Fruit fly (Drosophila melanogaster) whole organism, prepupa: ENCODE measurements around the gene obst-I.

Experiments used
- CG10631 ChIP-seq: fragments of 200-800 bp; sonication (Bioruptor generic); optimal IDR thresholded peaks from 2 replicates; lab custom pipeline; 2016; ENCODE audit warnings: missing biosample characterization, missing genetic modification characterization
- CG10669 ChIP-seq: fragments of 200-800 bp; sonication (Bioruptor generic); optimal IDR thresholded peaks from 3 replicates; lab custom pipeline; 2018; ENCODE audit warnings: missing biosample characterization, mild to moderate bottlenecking, missing genetic modification characterization, moderate library complexity
- CG11294 ChIP-seq: fragments of 200-800 bp; sonication (Bioruptor generic); IDR thresholded peaks from 2 replicates; pipeline ENCODE4 v1.3.6; 2022; ENCODE audit warnings: missing biosample characterization, missing genetic modification characterization
- CG11762 ChIP-seq: fragments of 200-800 bp; sonication (Bioruptor generic); optimal IDR thresholded peaks from 3 replicates; lab custom pipeline; 2016; ENCODE audit warnings: missing biosample characterization, missing genetic modification characterization; ENCODE audit not compliant: insufficient read depth
- CG3032 ChIP-seq: fragments of 200-800 bp; optimal IDR thresholded peaks from 2 replicates; lab custom pipeline; 2019; ENCODE audit warnings: missing biosample characterization, mild to moderate bottlenecking, missing genetic modification characterization, moderate library complexity
- CG31627 ChIP-seq: fragments of 200-800 bp; sonication (Bioruptor generic); optimal IDR thresholded peaks from 3 replicates; lab custom pipeline; 2016; ENCODE audit warnings: missing biosample characterization, missing genetic modification characterization
- CG32006 ChIP-seq: fragments of 200-800 bp; sonication (Bioruptor generic); optimal IDR thresholded peaks from 3 replicates; lab custom pipeline; 2017; ENCODE audit warnings: missing biosample characterization, mild to moderate bottlenecking, missing genetic modification characterization
- CG34406 ChIP-seq: fragments of 200-800 bp; sonication (Bioruptor generic); optimal IDR thresholded peaks from 3 replicates; lab custom pipeline; 2016; ENCODE audit warnings: missing biosample characterization, missing genetic modification characterization
- CG3919 ChIP-seq: fragments of 200-800 bp; sonication (Bioruptor generic); optimal IDR thresholded peaks from 3 replicates; lab custom pipeline; 2016; ENCODE audit warnings: missing biosample characterization, missing genetic modification characterization
- CG4318 ChIP-seq: fragments of 200-800 bp; sonication (Bioruptor generic); optimal IDR thresholded peaks from 3 replicates; lab custom pipeline; 2017; ENCODE audit warnings: missing biosample characterization, mild to moderate bottlenecking, missing genetic modification characterization
- CG6163 ChIP-seq: fragments of 200-800 bp; sonication (Bioruptor generic); IDR thresholded peaks from 3 replicates; pipeline ENCODE4 v1.3.6; 2022; ENCODE audit warnings: missing biosample characterization, missing genetic modification characterization
- CG6276 ChIP-seq: fragments of 200-800 bp; sonication (Bioruptor generic); optimal IDR thresholded peaks from 2 replicates; lab custom pipeline; 2017; ENCODE audit warnings: missing biosample characterization, mild to moderate bottlenecking, missing genetic modification characterization
- CG6792 ChIP-seq: fragments of 200-800 bp; sonication (Bioruptor generic); optimal IDR thresholded peaks from 3 replicates; lab custom pipeline; 2016; ENCODE audit warnings: missing biosample characterization, missing genetic modification characterization
- CG6854 ChIP-seq: fragments of 200-800 bp; sonication (Bioruptor generic); optimal IDR thresholded peaks from 2 replicates; lab custom pipeline; 2017; ENCODE audit warnings: missing biosample characterization, mild to moderate bottlenecking, missing genetic modification characterization
- CG8119 ChIP-seq: fragments of 200-800 bp; sonication (Bioruptor generic); IDR thresholded peaks from 3 replicates; pipeline ENCODE4 v1.3.6; 2022; ENCODE audit warnings: missing biosample characterization, missing genetic modification characterization
- CG8319 ChIP-seq: fragments of 200-800 bp; sonication (Bioruptor generic); optimal IDR thresholded peaks from 3 replicates; lab custom pipeline; 2016; ENCODE audit warnings: missing biosample characterization, missing genetic modification characterization
- CG8632 ChIP-seq: fragments of 200-800 bp; sonication (Bioruptor generic); optimal IDR thresholded peaks from 3 replicates; lab custom pipeline; 2016; ENCODE audit warnings: missing biosample characterization, missing genetic modification characterization
- CG9139 ChIP-seq: fragments of 200-800 bp; sonication (Bioruptor generic); optimal IDR thresholded peaks from 3 replicates; lab custom pipeline; 2017; ENCODE audit warnings: missing biosample characterization, mild to moderate bottlenecking, missing genetic modification characterization
- Eip75B ChIP-seq: fragments of 200-800 bp; sonication (Bioruptor generic); optimal IDR thresholded peaks from 3 replicates; lab custom pipeline; 2016; ENCODE audit warnings: missing biosample characterization, missing genetic modification characterization
- Eip78C ChIP-seq: fragments of 200-800 bp; sonication (Bioruptor generic); peaks from one replicate; lab custom pipeline; 2016; ENCODE audit warnings: missing biosample characterization, missing genetic modification characterization
- Eip93F ChIP-seq: fragments of 200-800 bp; sonication (Bioruptor generic); optimal IDR thresholded peaks from 2 replicates; lab custom pipeline; 2016; ENCODE audit warnings: missing biosample characterization, mild to moderate bottlenecking, missing genetic modification characterization
- Ets21C ChIP-seq: fragments of 200-800 bp; sonication (Bioruptor generic); optimal IDR thresholded peaks from 3 replicates; lab custom pipeline; 2016; ENCODE audit warnings: missing biosample characterization, missing genetic modification characterization
- Ets96B ChIP-seq: fragments of 200-800 bp; optimal IDR thresholded peaks from 2 replicates; lab custom pipeline; 2019; ENCODE audit warnings: missing biosample characterization, mild to moderate bottlenecking, missing genetic modification characterization, moderate library complexity
- Gug ChIP-seq: fragments of 200-800 bp; sonication (Bioruptor generic); IDR thresholded peaks from 2 replicates; pipeline ENCODE4 v1.3.6; 2022; ENCODE audit warnings: missing biosample characterization, missing genetic modification characterization
- Hr38 ChIP-seq: sonication (Bioruptor generic); optimal IDR thresholded peaks from 2 replicates; lab custom pipeline; 2016; ENCODE audit warnings: missing biosample characterization, missing genetic modification characterization
- Hr39 ChIP-seq: fragments of 200-800 bp; sonication (Bioruptor generic); optimal IDR thresholded peaks from 2 replicates; lab custom pipeline; 2016; ENCODE audit warnings: missing biosample characterization, missing genetic modification characterization
- Hr4 ChIP-seq: fragments of 200-800 bp; sonication (Bioruptor generic); optimal IDR thresholded peaks from 3 replicates; lab custom pipeline; 2016; ENCODE audit warnings: missing biosample characterization, missing genetic modification characterization
- Lpt ChIP-seq: fragments of 200-800 bp; sonication (Bioruptor generic); optimal IDR thresholded peaks from 3 replicates; lab custom pipeline; 2016; ENCODE audit warnings: missing biosample characterization, missing genetic modification characterization
- Met ChIP-seq: fragments of 200-800 bp; sonication (Bioruptor generic); optimal IDR thresholded peaks from 3 replicates; lab custom pipeline; 2016; ENCODE audit warnings: missing biosample characterization, missing genetic modification characterization
- OdsH ChIP-seq: fragments of 200-800 bp; sonication (Bioruptor generic); optimal IDR thresholded peaks from 3 replicates; lab custom pipeline; 2016; ENCODE audit warnings: missing biosample characterization, missing genetic modification characterization
- Smox ChIP-seq: fragments of 200-800 bp; sonication (Bioruptor generic); optimal IDR thresholded peaks from 3 replicates; lab custom pipeline; 2016; ENCODE audit warnings: missing biosample characterization, missing genetic modification characterization
- Sox102F ChIP-seq: fragments of 200-800 bp; sonication (Bioruptor generic); optimal IDR thresholded peaks from 2 replicates; lab custom pipeline; 2016; ENCODE audit warnings: missing biosample characterization, mild to moderate bottlenecking, missing genetic modification characterization
- Sox15 ChIP-seq: fragments of 200-800 bp; sonication (Bioruptor generic); optimal IDR thresholded peaks from 3 replicates; lab custom pipeline; 2016; ENCODE audit warnings: missing biosample characterization, missing genetic modification characterization
- achi ChIP-seq: fragments of 200-800 bp; sonication (Bioruptor generic); optimal IDR thresholded peaks from 3 replicates; lab custom pipeline; 2016; ENCODE audit warnings: missing biosample characterization, missing genetic modification characterization
- acj6 ChIP-seq: fragments of 200-800 bp; sonication (Bioruptor generic); optimal IDR thresholded peaks from 3 replicates; lab custom pipeline; 2016; ENCODE audit warnings: missing biosample characterization, missing genetic modification characterization
- cyc ChIP-seq: fragments of 200-800 bp; sonication (Bioruptor generic); optimal IDR thresholded peaks from 3 replicates; lab custom pipeline; 2016; ENCODE audit warnings: missing biosample characterization, missing genetic modification characterization
- dac ChIP-seq: fragments of 200-800 bp; sonication (Bioruptor generic); optimal IDR thresholded peaks from 2 replicates; lab custom pipeline; 2017; ENCODE audit warnings: missing biosample characterization, mild to moderate bottlenecking, missing genetic modification characterization
- dsx ChIP-seq: fragments of 200-800 bp; optimal IDR thresholded peaks from 3 replicates; lab custom pipeline; 2019; ENCODE audit warnings: missing biosample characterization, mild to moderate bottlenecking, missing genetic modification characterization, moderate library complexity; ENCODE audit not compliant: poor library complexity, severe bottlenecking
- eg ChIP-seq: fragments of 200-800 bp; sonication (Bioruptor generic); IDR thresholded peaks from 3 replicates; pipeline ENCODE4 v1.3.6; 2022; ENCODE audit warnings: missing biosample characterization, missing genetic modification characterization
- esn ChIP-seq: fragments of 200-800 bp; sonication (Bioruptor generic); optimal IDR thresholded peaks from 2 replicates; lab custom pipeline; 2016; ENCODE audit warnings: missing biosample characterization, mild to moderate bottlenecking, missing genetic modification characterization, moderate library complexity
- fd59A ChIP-seq: fragments of 200-800 bp; sonication (Bioruptor generic); optimal IDR thresholded peaks from 2 replicates; lab custom pipeline; 2017; ENCODE audit warnings: missing biosample characterization, mild to moderate bottlenecking, missing genetic modification characterization, missing genetic modification reagents
- fd85E ChIP-seq: fragments of 200-800 bp; sonication (Bioruptor generic); optimal IDR thresholded peaks from 3 replicates; lab custom pipeline; 2016; ENCODE audit warnings: missing biosample characterization, missing genetic modification characterization
- fkh ChIP-seq: fragments of 200-800 bp; sonication (Bioruptor generic); optimal IDR thresholded peaks from 3 replicates; lab custom pipeline; 2017; ENCODE audit warnings: missing biosample characterization, mild to moderate bottlenecking, missing genetic modification characterization, moderate library complexity
- lz ChIP-seq: fragments of 200-800 bp; sonication (Bioruptor generic); optimal IDR thresholded peaks from 3 replicates; lab custom pipeline; 2016; ENCODE audit warnings: missing biosample characterization, missing genetic modification characterization
- salr ChIP-seq, 2 experiments: fragments of 200-800 bp; sonication (Bioruptor generic); optimal IDR thresholded peaks; 3 replicates each; lab custom pipeline; 2016 to 2018; ENCODE audit warnings: missing biosample characterization in 2 of 2, missing genetic modification characterization in 2 of 2, mild to moderate bottlenecking in 1 of 2
- svp ChIP-seq: fragments of 200-800 bp; sonication (Bioruptor generic); peaks from one replicate; lab custom pipeline; 2016; ENCODE audit warnings: missing biosample characterization, missing genetic modification characterization
- topi ChIP-seq: fragments of 200-800 bp; sonication (Bioruptor generic); optimal IDR thresholded peaks from 3 replicates; lab custom pipeline; 2016; ENCODE audit warnings: missing biosample characterization, missing genetic modification characterization

Gene obst-I

dm6 chr3L:2256422-2257172, 11.1 kb upstream of the obst-I start:
- TF ChIP-seq CG32006 (GFP tag; lab: Kevin White, UChicago) (peak; percentile 46), CG6163 (GFP tag; lab: Robert Waterston, UW) (0 out of 3 replicates have a peak, but pooled peaks have one; percentile 6), Met (no peak), svp (GFP tag; lab: Kevin White, UChicago) (peak; percentile 80), Eip78C (GFP tag; lab: Kevin White, UChicago) (peak; percentile 64), esn (GFP tag; lab: Kevin White, UChicago) (no peak)
- TF ChIP-seq, all 60 proteins: peak for 4

- TF ChIP-seq CG9139 (GFP tag; lab: Kevin White, UChicago) (peak; percentile 97), Sox15 (GFP tag; lab: Kevin White, UChicago) (peak; percentile 98), esn (GFP tag; lab: Kevin White, UChicago) (peak; percentile 99), fd59A (peak; percentile 98), OdsH (peak; percentile 99), CG6792 (peak; percentile 98), Eip75B (GFP tag; lab: Kevin White, UChicago) (peak; percentile 99), CG8119 (GFP tag; lab: Robert Waterston, UW) (peak; percentile 99), CG6276 (GFP tag; lab: Kevin White, UChicago) (peak; percentile 95), salr (GFP tag; optimal IDR thresholded peaks at IDR 0.05; lab: Kevin White, UChicago) (peak; percentile 97 to 98), topi (GFP tag; lab: Kevin White, UChicago) (peak; percentile 98), CG6163 (GFP tag; lab: Robert Waterston, UW) (peak; percentile 100), CG3919 (peak; percentile 98), CG6854 (peak; percentile 95), CG8319 (GFP tag; lab: Kevin White, UChicago) (peak; percentile 98), Hr4 (GFP tag; lab: Kevin White, UChicago) (peak; percentile 99), fkh (GFP tag; lab: Kevin White, UChicago) (peak; percentile 97), CG10631 (GFP tag; lab: Kevin White, UChicago) (peak; percentile 99), Ets96B (peak; percentile 96), CG10669 (GFP tag; lab: Kevin White, UChicago) (peak; percentile 98), Hr38 (GFP tag; lab: Kevin White, UChicago) (peak; percentile 88), CG11294 (peak; percentile 99), Hr39 (GFP tag; lab: Kevin White, UChicago) (peak; percentile 99), achi (GFP tag; lab: Kevin White, UChicago) (peak; percentile 98), fd85E (GFP tag; lab: Kevin White, UChicago) (peak; percentile 85), Smox (peak; percentile 98), dac (GFP tag; lab: Kevin White, UChicago) (peak; percentile 98), svp (GFP tag; lab: Kevin White, UChicago) (peak; percentile 100), dsx (GFP tag; lab: Kevin White, UChicago) (peak; percentile 97), Ets21C (GFP tag; lab: Kevin White, UChicago) (peak; percentile 98), Sox102F (peak; percentile 99), eg (GFP tag; lab: Robert Waterston, UW) (peak; percentile 100), CG32006 (GFP tag; lab: Kevin White, UChicago) (peak; percentile 99), CG3032 (tag; lab: Kevin White, UChicago) (peak; percentile 99), CG34406 (GFP tag; lab: Kevin White, UChicago) (peak; percentile 98), CG8632 (GFP tag; lab: Kevin White, UChicago) (peak; percentile 98), CG4318 (GFP tag; lab: Kevin White, UChicago) (peak; percentile 98), acj6 (GFP tag; lab: Kevin White, UChicago) (peak; percentile 99), lz (GFP tag; lab: Kevin White, UChicago) (peak; percentile 99), cyc (GFP tag; lab: Kevin White, UChicago) (peak; percentile 98), Eip78C (GFP tag; lab: Kevin White, UChicago) (peak; percentile 100), CG31627 (peak; percentile 99), Lpt (GFP tag; lab: Kevin White, UChicago) (peak; percentile 99), Met (peak; percentile 99), Eip93F (GFP tag; lab: Kevin White, UChicago) (peak; percentile 95), Gug (GFP tag; lab: Robert Waterston, UW) (peak; percentile 99), CG11762 (GFP tag; lab: Kevin White, UChicago) (peak; percentile 95)
Observed at dm6 chr3L:2257412-2257862, 10.2 kb upstream of the obst-I start, which contains the start of the genes CG1275 and Elp5. Gene CG1275, minus strand, starts transcription at chr3L:2257423. Gene Elp5, plus strand, starts transcription at chr3L:2257456.
